Fruit fly (Drosophila melanogaster) whole organism, embryonic: ENCODE data around the gene robo3.

ENCODE experiments used
- CG30431 ChIP-seq: fragments of 200-800 bp; sonication (Bioruptor generic); optimal IDR thresholded peaks from 2 replicates; lab custom pipeline; 2017; ENCODE audit warnings: missing biosample characterization, missing genetic modification characterization
- CG31441 ChIP-seq: fragments of 200-800 bp; sonication (Bioruptor generic); IDR thresholded peaks from 2 replicates; pipeline ENCODE4 v1.3.6; 2022; ENCODE audit warnings: missing biosample characterization, missing genetic modification characterization
- CTCF ChIP-seq: fragments of 200-800 bp; sonication (Bioruptor generic); optimal IDR thresholded peaks from 2 replicates; lab custom pipeline; 2017; ENCODE audit warnings: missing biosample characterization, mild to moderate bottlenecking, missing genetic modification characterization, moderate library complexity
- H2.0 ChIP-seq: fragments of 200-800 bp; sonication (Bioruptor generic); IDR thresholded peaks from 2 replicates; pipeline ENCODE4 v1.3.6; 2022; ENCODE audit warnings: missing biosample characterization, missing genetic modification characterization

dm6 chr2L:1316422-1316821 lies 60.2 kb downstream of the robo3 start:
- TF ChIP-seq CG30431: peak; percentile 8
- no peak for TF ChIP-seq CTCF (GFP tag; lab: Kevin White, UChicago)
- peak; percentile 47 for TF ChIP-seq CG31441 (GFP tag; lab: Robert Waterston, UW)
- no peak for TF ChIP-seq H2.0 (GFP tag; lab: Robert Waterston, UW)
